Worm (Caenorhabditis elegans) whole organism, dauer: ENCODE results near the gene sqv-4.

Experiments used
- unc-62 ChIP-seq: sonication (generic microtip); optimal IDR thresholded peaks from 2 replicates; lab custom pipeline; 2017; ENCODE audit warnings: missing biosample characterization, missing genetic modification reagents, missing genetic modification characterization

sqv-4 gene

DNA sequence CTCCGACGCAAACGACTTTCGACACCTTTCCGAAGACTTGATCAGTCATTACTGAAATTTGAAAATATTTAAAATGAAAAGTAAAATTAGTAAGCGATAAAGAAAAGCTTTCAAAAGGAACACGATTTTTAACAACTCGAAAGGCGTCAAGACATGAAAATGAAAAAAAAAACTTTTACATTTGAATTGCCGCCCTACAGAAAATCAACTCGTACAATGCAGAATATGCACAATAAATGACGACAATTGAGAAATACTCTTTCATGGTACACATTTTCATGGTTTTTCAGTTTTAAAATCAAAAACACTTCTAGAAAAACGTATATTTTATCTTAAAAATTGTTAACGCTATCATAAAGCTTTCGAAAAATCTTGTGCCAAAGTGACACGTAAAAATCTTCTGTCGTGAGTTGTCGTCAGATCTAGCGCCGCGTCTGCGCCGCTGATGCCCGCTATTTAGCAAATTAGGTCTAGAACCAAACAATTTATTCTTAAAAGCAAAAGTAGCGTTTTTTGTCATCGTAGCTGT, at the start of gene sqv-4:
TSS of gene sqv-4 (minus strand) at position 51 of the 529 bp plus-strand sequence.
- no peak for TF ChIP-seq unc-62 (GFP tag; lab: Kevin White, UChicago)

DNA sequence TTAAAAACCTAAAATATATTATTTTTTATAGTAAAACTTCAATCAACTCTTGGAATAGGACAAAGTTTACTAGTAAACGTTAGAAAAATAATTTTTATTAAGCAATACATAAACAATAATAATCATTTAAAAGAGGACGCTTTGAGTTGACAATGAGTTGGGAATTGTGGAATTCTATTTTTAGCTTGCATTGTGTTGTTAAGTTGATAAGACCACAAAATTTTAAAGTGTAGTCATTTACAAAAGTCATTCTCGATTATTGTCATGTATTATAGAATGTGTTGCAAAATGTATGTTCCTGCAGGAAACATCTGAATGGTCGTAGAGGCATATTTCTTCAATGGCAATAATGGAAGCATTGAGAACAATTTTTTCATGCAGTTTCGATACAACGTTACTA, 49.7 kb upstream of the sqv-4 start:
- TF ChIP-seq unc-62 (GFP tag; lab: Kevin White, UChicago) = no peak

DNA sequence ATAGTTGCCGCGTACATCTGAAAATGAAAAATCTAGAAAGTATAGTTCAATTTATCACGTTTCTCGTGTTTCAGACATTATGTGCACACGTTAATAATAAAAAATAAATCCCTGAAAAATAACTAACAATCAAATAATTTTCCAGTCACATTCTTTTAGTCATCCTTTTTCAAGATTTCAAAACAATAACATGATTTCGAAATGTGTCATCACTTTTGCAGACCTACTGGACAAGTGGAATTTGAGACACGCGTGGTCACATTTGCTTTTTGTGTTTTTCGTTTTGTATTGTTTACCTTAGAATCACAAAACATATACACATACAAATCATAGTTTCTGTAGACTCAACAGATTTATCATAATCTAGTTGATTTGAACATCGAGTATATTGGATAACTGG, 48.1 kb upstream of the sqv-4 start:
- TF ChIP-seq unc-62 (GFP tag; lab: Kevin White, UChicago) = no peak

DNA sequence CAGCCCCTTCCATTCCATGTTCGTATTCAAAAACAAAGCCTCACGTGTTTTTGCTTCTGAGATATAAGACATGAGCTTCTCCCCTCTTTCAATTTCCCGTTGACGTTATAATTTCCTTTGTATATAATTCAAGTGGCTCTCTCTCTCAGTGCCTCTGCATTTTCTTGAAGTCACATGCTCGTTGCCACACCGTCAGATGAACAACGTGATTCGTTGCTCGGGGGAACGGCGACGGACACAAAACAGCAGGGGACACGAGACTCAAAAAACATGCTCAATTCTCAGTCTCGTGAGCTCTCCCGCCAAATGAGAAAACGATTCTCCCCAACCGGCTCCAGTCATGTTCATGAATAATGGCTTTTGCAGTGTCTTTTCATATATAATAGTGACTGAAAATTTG, 47.1 kb upstream of the sqv-4 start:
- TF ChIP-seq unc-62 (GFP tag; lab: Kevin White, UChicago) = no peak

DNA sequence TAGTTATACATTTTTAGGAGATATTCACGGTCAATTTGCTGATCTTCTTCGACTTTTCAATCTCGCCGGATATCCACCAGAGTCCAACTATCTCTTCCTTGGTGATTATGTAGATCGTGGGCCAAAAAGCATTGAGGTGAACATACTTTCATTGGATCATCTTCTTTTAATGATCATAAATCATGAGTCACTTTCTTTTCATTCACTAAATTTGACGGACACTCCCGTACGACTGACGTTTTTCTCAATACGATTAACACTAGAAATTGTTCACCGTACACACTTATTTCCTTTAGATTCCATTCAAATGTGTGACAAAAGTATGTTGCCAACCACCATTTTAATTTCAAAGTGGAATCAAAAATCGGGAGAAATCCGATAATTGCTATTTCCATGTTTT, 41.6 kb upstream of the sqv-4 start:
- no peak for TF ChIP-seq unc-62 (GFP tag; lab: Kevin White, UChicago)

DNA sequence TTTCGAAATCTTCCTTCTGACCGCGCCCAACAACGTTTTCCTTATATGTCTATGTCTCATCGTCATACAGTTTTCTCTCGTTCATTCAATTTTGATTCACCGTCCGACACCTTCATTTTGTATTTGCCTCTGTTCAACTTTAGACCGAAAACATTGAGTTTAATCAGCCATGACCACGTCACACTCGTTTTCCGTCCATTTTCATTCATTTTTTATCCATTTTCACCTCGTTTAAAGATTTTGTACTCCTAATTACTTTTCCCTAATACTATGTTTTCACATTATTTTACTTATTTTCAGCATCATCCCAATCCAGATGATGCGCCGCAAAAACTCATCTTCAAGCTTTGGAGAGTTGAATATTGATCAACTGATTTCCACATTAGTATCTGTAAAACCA, 41.0 kb upstream of the sqv-4 start, which contains the start of gene pph-1:
TSS of gene pph-1 (plus strand) at position 301 of the 400 bp plus-strand sequence.
- TF ChIP-seq unc-62 (GFP tag; lab: Kevin White, UChicago) = no peak

DNA sequence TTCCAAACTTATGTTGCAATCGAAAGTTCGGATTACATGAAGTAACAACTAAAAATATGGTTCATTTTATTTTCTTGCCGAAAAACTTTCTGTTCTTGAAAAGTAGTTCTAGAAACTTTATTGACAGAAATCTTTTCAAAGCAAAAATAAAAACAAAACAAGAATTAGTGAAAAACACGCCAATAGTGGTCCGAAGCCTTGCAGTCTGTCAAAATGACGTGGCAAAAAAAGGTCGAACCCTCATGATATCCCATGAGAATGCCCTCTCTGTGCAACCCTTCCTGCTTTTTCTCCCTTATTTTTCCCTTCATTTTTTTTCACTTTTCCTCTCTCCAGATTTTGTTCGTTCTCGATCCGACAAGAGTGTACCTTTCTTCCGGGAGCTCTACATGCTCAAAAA, 37.9 kb upstream of the sqv-4 start:
- TF ChIP-seq unc-62 (GFP tag; lab: Kevin White, UChicago) = no peak

DNA sequence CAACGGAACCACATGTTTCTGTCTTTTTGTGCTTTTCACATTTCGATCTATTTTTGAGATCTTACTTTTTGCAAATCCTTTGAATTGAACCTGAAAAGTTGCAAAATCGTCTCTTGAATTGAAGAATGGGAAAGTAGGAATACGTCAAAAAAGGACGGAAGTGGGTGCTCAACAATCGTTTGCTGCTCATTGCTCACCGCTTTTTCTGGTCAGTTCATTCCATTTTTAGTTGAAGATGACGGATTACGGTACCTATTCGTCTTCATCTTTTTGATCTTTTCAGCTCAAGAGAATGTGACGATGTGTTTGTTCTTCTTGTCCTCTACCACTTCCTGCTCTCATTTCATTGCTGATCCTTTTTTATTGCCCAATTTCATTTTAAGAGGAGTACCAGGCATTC, 33.9 kb upstream of the sqv-4 start, which contains the start of gene C05A2.4:
TSS of gene C05A2.4 (plus strand) at position 301 of the 400 bp plus-strand sequence.
- no peak for TF ChIP-seq unc-62 (GFP tag; lab: Kevin White, UChicago)

DNA sequence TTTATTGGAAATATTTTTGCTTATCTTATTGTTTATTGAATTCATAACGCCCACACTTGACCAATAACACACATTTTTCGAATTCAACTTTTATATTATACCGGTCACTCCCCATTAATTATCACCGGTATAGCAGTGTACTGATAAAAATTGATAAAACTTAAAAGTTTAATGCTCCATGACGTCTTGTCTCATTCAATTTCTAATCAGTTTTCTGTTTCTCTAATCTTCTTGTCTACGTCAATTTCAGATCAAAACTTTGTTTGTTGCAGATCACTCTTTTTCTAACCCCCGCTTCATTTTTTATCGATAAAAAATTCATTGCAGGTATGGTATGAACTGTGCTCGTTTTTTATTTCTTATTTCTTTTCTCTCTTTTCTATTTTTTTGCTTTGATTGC, 32.5 kb upstream of the sqv-4 start:
- TF ChIP-seq unc-62 (GFP tag; lab: Kevin White, UChicago) = no peak

DNA sequence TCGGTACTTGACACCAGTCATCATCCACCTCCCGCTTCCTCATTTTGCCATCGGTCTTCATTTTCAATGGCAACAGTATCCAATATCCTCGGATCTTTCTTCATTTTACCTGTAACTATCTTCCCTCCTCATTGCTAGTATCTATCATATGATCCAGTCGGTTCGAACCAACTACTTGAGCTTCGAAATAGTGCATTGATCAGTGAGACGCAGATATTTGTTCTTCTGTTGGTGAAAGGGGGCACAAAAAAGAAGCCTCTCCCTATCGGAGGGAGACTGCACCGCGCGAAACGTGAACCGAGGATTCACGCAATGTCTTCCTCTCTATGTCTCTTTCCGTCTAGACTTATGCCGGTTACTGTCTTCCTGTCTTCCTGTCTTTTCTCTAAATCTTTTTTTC, 30.0 kb upstream of the sqv-4 start:
- no peak for TF ChIP-seq unc-62 (GFP tag; lab: Kevin White, UChicago)

DNA sequence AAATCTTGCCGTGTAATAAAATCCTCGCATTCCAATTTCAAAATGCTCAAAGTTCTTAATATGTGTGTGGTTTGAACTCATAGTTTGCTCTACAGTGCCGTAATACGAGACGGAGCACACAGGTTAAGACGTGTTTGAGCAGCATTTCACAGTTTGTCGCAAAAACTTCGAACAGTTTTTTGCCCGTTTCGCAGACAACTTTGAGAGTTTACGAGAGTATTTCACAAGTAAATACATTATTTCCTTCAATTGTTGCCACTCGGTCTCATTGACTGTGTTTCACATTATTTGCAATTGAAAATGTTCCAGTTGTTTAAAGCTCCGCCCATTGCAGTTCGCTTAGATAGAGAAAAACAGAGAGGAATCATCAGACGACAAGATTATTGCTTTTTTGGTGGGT, 26.3 kb upstream of the sqv-4 start, which contains the start of gene F29F11.20:
TSS of gene F29F11.20 (plus strand) at position 301 of the 400 bp plus-strand sequence.
- no peak for TF ChIP-seq unc-62 (GFP tag; lab: Kevin White, UChicago)

DNA sequence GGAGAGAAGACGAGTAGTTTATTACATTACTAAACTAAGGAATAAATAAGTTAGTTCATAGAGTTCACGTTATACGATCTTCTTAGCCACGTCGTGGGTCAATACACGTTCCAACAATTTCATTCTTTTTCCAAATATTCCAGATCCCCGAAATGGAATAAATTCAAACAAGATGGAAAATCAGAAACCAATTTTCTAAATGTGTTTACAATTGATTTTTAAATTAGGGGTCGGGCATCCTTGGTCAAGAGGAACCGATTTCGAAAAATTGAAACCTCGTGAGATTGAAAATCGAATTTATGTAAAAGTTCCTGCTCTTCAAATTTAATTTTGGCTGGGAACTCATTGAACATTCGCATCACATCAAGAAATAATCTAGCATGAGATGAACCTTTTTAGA, 23.5 kb upstream of the sqv-4 start:
- no peak for TF ChIP-seq unc-62 (GFP tag; lab: Kevin White, UChicago)

DNA sequence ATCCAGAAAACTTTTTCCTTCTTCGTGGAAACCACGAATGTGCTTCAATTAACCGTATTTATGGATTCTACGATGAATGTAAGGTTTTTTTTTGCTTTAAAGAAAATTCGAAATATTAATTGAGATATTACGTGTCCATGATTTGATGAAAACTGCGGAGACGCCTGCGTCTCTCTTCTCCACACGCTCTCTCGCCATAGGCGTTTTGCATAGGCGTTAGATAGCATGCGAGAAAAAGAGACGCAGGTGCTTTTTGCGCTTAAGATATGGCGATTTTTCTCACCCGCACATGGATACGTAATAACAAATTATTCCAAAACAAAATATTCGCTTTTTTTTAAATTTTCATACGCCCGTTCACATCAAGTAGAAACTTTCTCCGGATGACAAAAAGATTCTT, 22.2 kb upstream of the sqv-4 start:
- TF ChIP-seq unc-62 (GFP tag; lab: Kevin White, UChicago) = no peak

DNA sequence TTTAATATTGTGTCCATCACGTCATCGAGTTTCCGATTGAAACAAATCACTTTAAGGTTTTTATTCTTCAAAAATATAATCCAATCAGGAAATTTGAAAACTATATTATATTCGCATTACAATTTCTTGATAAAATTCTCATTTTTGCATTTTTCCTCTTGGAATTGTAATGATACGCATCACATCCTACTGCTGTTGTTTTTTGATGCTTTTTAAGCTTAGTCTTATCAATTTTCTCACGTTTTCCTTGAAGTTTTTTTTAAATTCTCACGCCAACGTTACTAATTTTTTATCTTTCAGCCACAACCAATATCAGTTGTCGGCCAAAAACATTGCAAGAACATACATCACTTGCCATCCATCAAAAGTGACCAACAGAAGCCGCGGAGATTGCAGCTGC, 20.9 kb upstream of the sqv-4 start, which contains the start of gene gsp-1:
TSS of gene gsp-1 (plus strand) at position 301 of the 400 bp plus-strand sequence.
- no peak for TF ChIP-seq unc-62 (GFP tag; lab: Kevin White, UChicago)

DNA sequence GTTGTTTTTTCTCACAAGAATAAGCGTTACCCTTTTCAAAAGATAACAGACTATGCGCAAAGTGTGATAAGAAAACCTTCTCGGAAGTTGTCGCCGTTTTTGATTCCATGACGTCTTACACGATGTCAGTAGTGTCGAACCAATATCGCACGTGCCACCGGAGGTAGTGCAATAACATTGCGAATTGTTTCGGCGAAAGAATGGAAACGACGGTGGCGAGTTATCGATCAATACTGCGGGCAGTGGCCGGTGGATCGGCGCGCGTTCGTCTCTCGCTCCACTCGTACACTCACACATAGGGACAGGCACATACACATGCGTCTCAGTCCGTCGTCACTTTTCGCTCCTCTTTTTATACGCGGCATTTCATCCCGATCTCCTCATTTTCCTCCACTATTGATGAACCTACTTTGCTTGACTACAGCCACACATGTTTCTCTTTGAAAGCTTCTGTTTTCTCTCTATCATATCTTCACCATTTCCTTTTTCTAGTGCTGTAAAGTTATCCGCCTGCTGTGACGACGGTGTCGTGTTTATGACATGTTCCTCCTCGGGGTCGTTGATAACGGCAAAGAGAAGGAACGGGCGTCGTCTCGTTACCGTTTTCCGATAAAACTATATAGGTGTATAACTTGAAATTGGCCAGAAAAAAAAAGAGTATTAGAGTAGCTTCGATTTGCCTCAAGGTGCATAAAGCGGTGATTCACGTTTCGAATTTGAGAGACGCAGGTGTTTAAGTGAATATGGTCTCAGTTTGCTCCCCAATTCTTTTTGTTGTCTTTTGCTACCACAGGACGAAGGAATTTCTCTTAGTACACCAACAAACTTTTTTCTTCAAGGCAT, 20.1 kb upstream of the sqv-4 start:
- no peak for TF ChIP-seq unc-62 (GFP tag; lab: Kevin White, UChicago)

DNA sequence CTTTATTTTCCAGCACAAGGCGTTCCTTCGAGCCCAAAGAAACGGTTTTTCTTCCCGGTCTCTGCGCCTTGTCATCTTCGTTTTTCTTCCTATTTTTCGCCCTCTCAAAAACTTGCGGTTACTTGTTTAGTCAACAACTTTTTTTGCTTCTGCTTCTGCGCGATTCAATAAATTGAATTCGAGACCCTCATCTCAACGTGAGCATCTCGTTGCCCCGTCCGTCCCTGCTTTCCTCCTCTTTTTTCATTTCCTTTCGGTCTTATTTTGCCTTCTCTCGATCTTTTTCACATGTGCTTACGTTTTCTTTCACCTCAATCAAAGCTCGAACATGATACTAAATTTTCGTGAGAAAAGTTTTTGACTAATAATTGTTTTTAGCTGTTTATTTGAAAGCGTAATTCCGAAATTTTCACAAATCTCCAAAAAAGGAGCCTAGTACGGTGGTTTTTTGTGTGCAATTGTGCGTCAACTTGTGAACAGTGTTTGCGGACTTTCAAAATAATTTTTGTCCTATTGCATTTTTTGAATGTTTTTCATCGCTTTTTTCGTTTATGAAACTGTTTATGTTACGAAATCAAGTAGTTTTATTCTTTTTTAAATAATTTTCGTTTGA, 18.8 kb upstream of the sqv-4 start:
- TF ChIP-seq unc-62 (GFP tag; lab: Kevin White, UChicago) = no peak
